Fruit fly (Drosophila melanogaster): ENCODE results near the gene Atg101.

Gene Atg101

DNA sequence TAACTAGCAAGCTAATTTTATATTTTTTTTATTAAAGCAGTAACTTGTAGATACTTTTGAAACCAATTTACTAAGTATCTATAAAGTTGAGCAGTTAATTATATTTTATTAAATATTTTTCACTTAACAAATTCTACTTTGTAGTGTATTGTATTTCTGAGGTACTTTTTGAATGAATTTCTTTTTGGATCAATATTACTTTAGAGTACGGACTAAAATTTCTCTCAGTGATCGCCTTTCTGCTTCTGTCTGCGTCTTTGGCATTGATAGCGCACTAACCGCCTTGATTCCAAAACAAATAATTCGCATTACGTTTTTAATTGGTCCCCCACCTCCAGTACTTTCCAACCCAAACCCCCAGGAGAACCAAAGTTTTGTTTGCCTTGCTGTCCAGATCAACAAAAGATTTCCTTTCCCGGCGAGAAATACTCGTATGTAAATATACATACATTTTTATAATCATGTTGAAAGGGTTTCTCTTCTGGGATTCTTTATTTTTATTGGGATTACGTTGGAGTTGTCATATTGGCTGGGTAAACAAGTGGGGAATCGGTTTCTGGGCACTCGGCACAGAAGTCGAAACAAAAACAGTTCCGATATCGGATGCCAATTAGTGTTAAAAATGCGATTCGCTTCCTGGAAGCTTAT lies 47.6 kb downstream of the Atg101 start:
- TF ChIP-seq noc (tag; optimal IDR thresholded peaks at IDR 0.05): no peak

All from whole organism, larva.